Worm (Caenorhabditis elegans) whole organism, young adult: ENCODE results near the gene srx-82.

Experiments used
- B0336.3 ChIP-seq: fragments of 200-800 bp; sonication (Bioruptor generic); IDR thresholded peaks from 2 replicates; pipeline ENCODE4 v1.3.6; 2022; ENCODE audit warnings: missing genetic modification characterization, missing compliant biosample characterization
- F57A8.1 ChIP-seq: fragments of 200-800 bp; sonication (Bioruptor generic); optimal IDR thresholded peaks from 2 replicates; lab custom pipeline; 2018; ENCODE audit warnings: mild to moderate bottlenecking, missing genetic modification characterization, moderate library complexity, missing compliant biosample characterization
- K11D2.4 ChIP-seq: fragments of 200-800 bp; sonication (Bioruptor generic); IDR thresholded peaks from 2 replicates; pipeline ENCODE4 v1.3.6; 2022; ENCODE audit warnings: missing genetic modification reagents, missing genetic modification characterization, missing compliant biosample characterization
- T07F8.4 ChIP-seq: sonication (generic microtip); optimal IDR thresholded peaks from 2 replicates; lab custom pipeline; 2016; ENCODE audit warnings: mild to moderate bottlenecking, missing genetic modification characterization, moderate library complexity, missing compliant biosample characterization
- T26A5.8 ChIP-seq: sonication (generic microtip); optimal IDR thresholded peaks from 2 replicates; lab custom pipeline; 2016; ENCODE audit warnings: missing genetic modification characterization, missing compliant biosample characterization
- Y53F4B.3 ChIP-seq: fragments of 200-800 bp; sonication (Bioruptor generic); IDR thresholded peaks from 2 replicates; pipeline ENCODE4 v1.3.6; 2022; ENCODE audit warnings: missing genetic modification reagents, missing genetic modification characterization, missing compliant biosample characterization
- Y53G8AR.9 ChIP-seq: fragments of 200-800 bp; sonication (Bioruptor generic); conservative IDR thresholded peaks from 2 replicates; pipeline ENCODE4 v1.3.6; 2022; ENCODE audit warnings: missing genetic modification reagents, missing genetic modification characterization, missing compliant biosample characterization
- aptf-3 ChIP-seq: fragments of 200-800 bp; sonication (Bioruptor generic); IDR thresholded peaks from 2 replicates; pipeline ENCODE4 v1.3.6; 2022; ENCODE audit warnings: missing genetic modification characterization, missing compliant biosample characterization
- atf-7 ChIP-seq: sonication (generic microtip); optimal IDR thresholded peaks from 2 replicates; lab custom pipeline; 2017; ENCODE audit warnings: mild to moderate bottlenecking, missing genetic modification characterization, missing compliant biosample characterization
- attf-5 ChIP-seq: fragments of 200-800 bp; sonication (Bioruptor generic); optimal IDR thresholded peaks from 2 replicates; lab custom pipeline; 2018; ENCODE audit warnings: mild to moderate bottlenecking, missing genetic modification characterization, missing compliant biosample characterization
- cebp-1 ChIP-seq, 2 experiments: fragments of 200-800 bp in 1 of 2; sonication (Bioruptor generic) in 1 of 2; sonication (generic microtip) in 1 of 2; IDR thresholded peaks in 1 of 2; optimal IDR thresholded peaks in 1 of 2; 2 replicates each; pipeline versions ENCODE4 v1.3.6 to Lab custom; 2017 to 2022; ENCODE audit warnings: missing compliant biosample characterization in 2 of 2, missing genetic modification characterization in 2 of 2, mild to moderate bottlenecking in 1 of 2, missing genetic modification reagents in 1 of 2, moderate library complexity in 1 of 2
- ceh-40 ChIP-seq: fragments of 200-800 bp; sonication (Bioruptor generic); IDR thresholded peaks from 2 replicates; pipeline ENCODE4 v1.3.6; 2022; ENCODE audit warnings: missing genetic modification characterization, missing compliant biosample characterization
- ceh-58 ChIP-seq: fragments of 200-800 bp; sonication (Bioruptor generic); IDR thresholded peaks from 2 replicates; pipeline ENCODE4 v1.3.6; 2022; ENCODE audit warnings: missing genetic modification characterization, missing compliant biosample characterization
- ceh-91 ChIP-seq: fragments of 200-800 bp; sonication (Bioruptor generic); IDR thresholded peaks from 2 replicates; pipeline ENCODE4 v1.3.6; 2022; ENCODE audit warnings: missing genetic modification reagents, missing genetic modification characterization, missing compliant biosample characterization
- dox-1 ChIP-seq: fragments of 200-800 bp; sonication (Bioruptor generic); IDR thresholded peaks from 2 replicates; pipeline ENCODE4 v1.3.6; 2022; ENCODE audit warnings: missing genetic modification reagents, missing genetic modification characterization, missing compliant biosample characterization
- ekl-4 ChIP-seq: fragments of 200-800 bp; sonication (Bioruptor generic); IDR thresholded peaks from 2 replicates; pipeline ENCODE4 v1.3.6; 2022; ENCODE audit warnings: missing genetic modification reagents, missing genetic modification characterization, missing compliant biosample characterization
- ets-4 ChIP-seq: fragments of 200-800 bp; sonication (Bioruptor generic); optimal IDR thresholded peaks from 2 replicates; lab custom pipeline; 2018; ENCODE audit warnings: mild to moderate bottlenecking, missing genetic modification characterization, missing compliant biosample characterization
- fkh-3 ChIP-seq: sonication (generic microtip); optimal IDR thresholded peaks from 2 replicates; lab custom pipeline; 2016; ENCODE audit warnings: mild to moderate bottlenecking, missing genetic modification characterization, missing compliant biosample characterization
- hlh-12 ChIP-seq: sonication (generic microtip); optimal IDR thresholded peaks from 2 replicates; lab custom pipeline; 2016; ENCODE audit warnings: missing genetic modification characterization, missing compliant biosample characterization
- hrde-1 ChIP-seq: sonication (generic microtip); optimal IDR thresholded peaks from 2 replicates; lab custom pipeline; 2016; ENCODE audit warnings: missing genetic modification characterization, mild to moderate bottlenecking, missing compliant biosample characterization, moderate library complexity, missing genotype, missing genetic modification reagents, borderline replicate concordance
- let-607 ChIP-seq, 2 experiments: fragments of 200-800 bp in 1 of 2; sonication (Bioruptor generic) in 1 of 2; sonication (generic microtip) in 1 of 2; optimal IDR thresholded peaks; 2 replicates each; lab custom pipeline; 2016 to 2018; ENCODE audit warnings: mild to moderate bottlenecking in 2 of 2, missing compliant biosample characterization in 2 of 2, missing genetic modification characterization in 2 of 2, moderate library complexity in 2 of 2, missing genotype in 1 of 2
- lin-26 ChIP-seq: fragments of 200-800 bp; sonication (Bioruptor generic); IDR thresholded peaks from 2 replicates; pipeline ENCODE4 v1.3.6; 2022; ENCODE audit warnings: missing genetic modification reagents, missing genetic modification characterization, missing compliant biosample characterization
- lin-35 ChIP-seq, 3 experiments: fragments of 150-350 bp in 2 of 3; sonication (generic microtip) in 1 of 3; optimal IDR thresholded peaks; 2 replicates each; lab custom pipeline; 2014 to 2018; ENCODE audit warnings: missing biosample characterization in 3 of 3, missing genetic modification characterization in 3 of 3, missing genetic modification reagents in 3 of 3
- lsy-27 ChIP-seq: sonication (generic microtip); optimal IDR thresholded peaks from 2 replicates; lab custom pipeline; 2017; ENCODE audit warnings: missing genetic modification characterization, mild to moderate bottlenecking, missing compliant biosample characterization, antibody characterized with exemption, missing genotype, borderline replicate concordance; ENCODE audit not compliant: insufficient read depth
- madf-10 ChIP-seq: sonication (generic microtip); optimal IDR thresholded peaks from 2 replicates; lab custom pipeline; 2016; ENCODE audit warnings: mild to moderate bottlenecking, missing genetic modification characterization, missing compliant biosample characterization
- nhr-27 ChIP-seq: fragments of 200-800 bp; sonication (Bioruptor generic); optimal IDR thresholded peaks from 2 replicates; lab custom pipeline; 2018; ENCODE audit warnings: mild to moderate bottlenecking, missing genetic modification characterization, moderate library complexity, missing compliant biosample characterization
- nhr-80 ChIP-seq: sonication (generic microtip); optimal IDR thresholded peaks from 2 replicates; lab custom pipeline; 2016; ENCODE audit warnings: missing genetic modification characterization, missing compliant biosample characterization
- nhr-90 ChIP-seq: sonication (generic microtip); optimal IDR thresholded peaks from 2 replicates; lab custom pipeline; 2016; ENCODE audit warnings: missing genotype, mild to moderate bottlenecking, missing genetic modification characterization, missing compliant biosample characterization
- pbrm-1 ChIP-seq: fragments of 200-800 bp; sonication (Bioruptor generic); IDR thresholded peaks from 2 replicates; pipeline ENCODE4 v1.3.6; 2022; ENCODE audit warnings: missing genetic modification reagents, missing genetic modification characterization, missing compliant biosample characterization
- sdz-38 ChIP-seq: sonication (generic microtip); optimal IDR thresholded peaks from 2 replicates; lab custom pipeline; 2016; ENCODE audit warnings: missing genotype, missing genetic modification characterization, missing compliant biosample characterization
- sea-2 ChIP-seq: fragments of 200-800 bp; sonication (Bioruptor generic); IDR thresholded peaks from 2 replicates; pipeline ENCODE4 v1.3.6; 2022; ENCODE audit warnings: missing genetic modification characterization, missing compliant biosample characterization
- snpc-1.1 ChIP-seq: sonication (generic microtip); optimal IDR thresholded peaks from 2 replicates; lab custom pipeline; 2017; ENCODE audit warnings: missing genetic modification characterization, mild to moderate bottlenecking, missing compliant biosample characterization, antibody characterized with exemption, moderate library complexity, missing genotype, missing genetic modification reagents; ENCODE audit not compliant: insufficient read depth
- snpc-4 ChIP-seq, 5 experiments: fragments of 150-350 bp in 1 of 5; sonication (generic microtip) in 4 of 5; optimal IDR thresholded peaks; 2 replicates each; lab custom pipeline; 2014 to 2018; ENCODE audit warnings: missing genetic modification characterization in 5 of 5, missing biosample characterization in 3 of 5, antibody characterized with exemption in 2 of 5, mild to moderate bottlenecking in 2 of 5, missing compliant biosample characterization in 2 of 5, missing genotype in 2 of 5, moderate library complexity in 2 of 5, missing genetic modification reagents in 1 of 5
- somi-1 ChIP-seq: fragments of 200-800 bp; sonication (Bioruptor generic); optimal IDR thresholded peaks from 2 replicates; lab custom pipeline; 2018; ENCODE audit warnings: mild to moderate bottlenecking, missing genetic modification characterization, missing compliant biosample characterization
- tbp1 ChIP-seq: fragments of 200-800 bp; sonication (Bioruptor generic); optimal IDR thresholded peaks from 2 replicates; lab custom pipeline; 2018; ENCODE audit warnings: mild to moderate bottlenecking, missing genetic modification characterization, missing compliant biosample characterization
- unc-62 ChIP-seq: fragments of 150-350 bp; optimal IDR thresholded peaks from 2 replicates; lab custom pipeline; 2014; ENCODE audit warnings: missing biosample characterization, missing genetic modification reagents, missing genetic modification characterization
- ztf-25 ChIP-seq: fragments of 200-800 bp; sonication (Bioruptor generic); IDR thresholded peaks from 2 replicates; pipeline ENCODE4 v1.3.6; 2022; ENCODE audit warnings: missing genetic modification reagents, missing genetic modification characterization, missing compliant biosample characterization
- ztf-28 ChIP-seq: fragments of 200-800 bp; sonication (Bioruptor generic); IDR thresholded peaks from 2 replicates; pipeline ENCODE4 v1.3.6; 2022; ENCODE audit warnings: missing genetic modification reagents, missing genetic modification characterization, missing compliant biosample characterization

The srx-82 gene

DNA sequence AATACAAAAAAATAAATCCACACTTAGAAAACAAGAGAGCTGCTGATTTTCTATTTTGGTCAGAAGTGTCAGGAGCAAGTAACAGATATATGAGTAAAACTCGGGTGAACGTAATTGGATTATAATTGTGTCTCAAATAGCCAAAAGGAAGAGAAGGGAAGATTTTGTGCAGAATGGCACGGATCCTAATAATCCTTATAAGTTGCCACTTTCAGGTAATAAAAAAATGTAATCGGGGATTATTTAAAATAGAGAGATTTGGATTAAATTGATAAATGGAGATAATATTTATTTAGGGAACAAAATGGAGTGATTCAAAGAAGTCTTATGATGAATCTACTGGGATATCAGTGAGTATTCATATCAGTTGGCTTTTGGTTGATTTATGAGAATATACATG lies 35.4 kb downstream of the srx-82 start:
- TF ChIP-seq somi-1 (GFP tag; lab: Kevin White, UChicago) (no peak), ztf-28 (GFP tag; lab: Robert Waterston, UW) (no peak), ceh-91 (no peak), sea-2 (GFP tag; lab: Robert Waterston, UW) (no peak), ceh-58 (GFP tag; lab: Robert Waterston, UW) (no peak), T07F8.4 (tag; lab: Kevin White, UChicago) (no peak), pbrm-1 (GFP tag; lab: Robert Waterston, UW) (no peak), lin-35 (GFP tag; optimal IDR thresholded peaks at IDR 0.05; lab: Kevin White, UChicago) (no peak), ztf-25 (GFP tag; lab: Robert Waterston, UW) (no peak), snpc-1.1 (tag; lab: Kevin White, UChicago) (no peak), lsy-27 (no peak), madf-10 (tag; lab: Kevin White, UChicago) (no peak), ceh-40 (no peak), T26A5.8 (tag; lab: Kevin White, UChicago) (no peak), nhr-27 (no peak), Y53F4B.3 (GFP tag; lab: Robert Waterston, UW) (no peak), ekl-4 (GFP tag; lab: Robert Waterston, UW) (no peak)

DNA sequence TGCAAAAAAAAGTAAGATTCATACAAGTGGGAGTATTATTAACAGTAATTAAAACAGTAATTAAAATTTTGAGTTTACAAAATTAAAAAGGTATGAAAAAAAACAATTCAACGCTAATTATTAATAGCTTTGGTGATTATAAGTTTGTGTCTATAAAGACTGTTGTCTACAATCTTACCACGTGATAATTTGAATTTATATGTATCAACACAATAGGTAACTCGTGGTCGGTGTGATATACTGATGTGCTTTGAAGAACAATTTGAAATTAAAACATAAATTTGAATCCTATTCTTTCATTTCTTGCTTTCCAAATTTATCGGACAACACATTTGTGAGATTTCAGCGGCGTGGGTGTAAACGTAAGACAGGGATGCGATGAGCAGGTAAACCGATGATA lies 38.3 kb downstream of the srx-82 start:
- TF ChIP-seq fkh-3 (tag; lab: Kevin White, UChicago) (no peak), F57A8.1 (GFP tag; lab: Kevin White, UChicago) (no peak), lin-26 (GFP tag; lab: Robert Waterston, UW) (no peak), Y53G8AR.9 (GFP tag; lab: Robert Waterston, UW) (no peak), aptf-3 (no peak), attf-5 (GFP tag; lab: Kevin White, UChicago) (no peak), K11D2.4 (GFP tag; lab: Robert Waterston, UW) (no peak), unc-62 (GFP tag; lab: Kevin White, UChicago) (no peak), atf-7 (tag; lab: Kevin White, UChicago) (no peak), ceh-58 (GFP tag; lab: Robert Waterston, UW) (no peak), ztf-25 (GFP tag; lab: Robert Waterston, UW) (no peak), somi-1 (GFP tag; lab: Kevin White, UChicago) (no peak), hrde-1 (no peak), hlh-12 (tag; lab: Kevin White, UChicago) (no peak)

DNA sequence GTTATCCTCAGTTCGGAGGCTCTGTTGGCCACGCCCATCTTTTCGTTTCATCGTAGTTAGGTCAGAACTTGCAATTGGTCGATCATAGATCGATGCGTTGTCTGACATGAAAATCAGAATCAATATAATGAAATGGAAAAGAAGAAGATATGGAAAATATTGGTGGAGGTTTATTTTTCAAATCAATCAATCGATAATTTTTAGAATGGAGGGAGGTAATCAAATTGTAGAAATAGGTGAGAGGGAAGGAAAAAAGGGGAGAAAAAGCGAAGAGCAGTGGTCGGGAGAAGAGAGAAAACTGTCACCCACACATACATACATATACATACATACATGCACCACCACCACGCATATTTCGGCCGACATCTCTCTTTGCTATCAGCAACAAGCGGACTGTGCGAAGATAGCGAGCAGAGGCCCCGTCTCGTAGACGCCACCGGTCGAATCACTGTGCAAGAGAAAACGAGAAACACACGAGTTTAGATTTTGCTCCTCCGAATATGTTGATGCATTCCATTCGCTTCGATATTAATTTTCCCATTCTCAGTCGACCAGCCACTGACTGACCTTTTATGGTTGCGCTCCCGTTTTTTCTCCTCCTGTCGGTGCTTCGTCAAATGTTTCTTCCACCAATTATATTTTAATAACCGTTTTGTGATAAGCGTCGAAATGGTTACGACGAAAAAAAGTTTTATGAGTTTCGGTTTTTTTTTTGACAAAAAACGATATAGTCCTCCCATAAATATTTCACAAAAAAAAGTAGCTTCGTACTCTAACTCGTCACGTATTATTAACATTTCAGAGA lies 39.9 kb downstream of the srx-82 start, which contains the start of gene F35B12.10:
TSS of gene F35B12.10 (minus strand) at position 51 of the 805 bp plus-strand sequence.
- TF ChIP-seq nhr-90 (tag; lab: Kevin White, UChicago) (peak; percentile 19), attf-5 (GFP tag; lab: Kevin White, UChicago) (peak; percentile 13), B0336.3 (GFP tag; lab: Robert Waterston, UW) (peak; percentile 56; the same call in 1 of the 2 replicates), ets-4 (GFP tag; lab: Kevin White, UChicago) (peak; percentile 59), nhr-80 (peak; percentile 98), snpc-4 (GFP tag; optimal IDR thresholded peaks at IDR 0.05; lab: Kevin White, UChicago) (no peak), snpc-4 (tag; optimal IDR thresholded peaks at IDR 0.05; lab: Kevin White, UChicago) (peak in 1 of 4 experiments; percentile 7), sdz-38 (tag; lab: Kevin White, UChicago) (no peak), atf-7 (tag; lab: Kevin White, UChicago) (peak; percentile 37), let-607 (tag; optimal IDR thresholded peaks at IDR 0.05; lab: Kevin White, UChicago) (peak in 1 of 2 experiments; percentile 41), cebp-1 (GFP tag; IDR thresholded peaks at IDR 0.05; lab: Robert Waterston, UW) (peak; percentile 36; the same call in 1 of the 2 replicates), cebp-1 (tag; optimal IDR thresholded peaks at IDR 0.05; lab: Kevin White, UChicago) (peak; percentile 23), pbrm-1 (GFP tag; lab: Robert Waterston, UW) (no peak), tbp1 (GFP tag; lab: Kevin White, UChicago) (peak; percentile 40), Y53G8AR.9 (GFP tag; lab: Robert Waterston, UW) (no peak), dox-1 (GFP tag; lab: Robert Waterston, UW) (peak; percentile 69)
- TF ChIP-seq, all 124 proteins: peak for 11
